Fruit fly (Drosophila melanogaster): Measurements from ENCODE around the gene CG6048.

- no peak for TF ChIP-seq br (GFP tag; optimal IDR thresholded peaks at IDR 0.05)
- TF ChIP-seq usp (GFP tag; optimal IDR thresholded peaks at IDR 0.05), result no peak
- TF ChIP-seq OdsH (GFP tag; optimal IDR thresholded peaks at IDR 0.05), result no peak
- peak; percentile 4 for TF ChIP-seq tai (GFP tag; optimal IDR thresholded peaks at IDR 0.05)
- TF ChIP-seq Hr83 (GFP tag; optimal IDR thresholded peaks at IDR 0.05; ENCODE audit: poor library complexity, severe bottlenecking), result no peak
- no peak for TF ChIP-seq Rel (GFP tag; optimal IDR thresholded peaks at IDR 0.05)
- TF ChIP-seq Rel (tag; optimal IDR thresholded peaks at IDR 0.05), result no peak
- no peak for TF ChIP-seq GATAd (GFP tag; optimal IDR thresholded peaks at IDR 0.05)
- no peak for TF ChIP-seq pan (optimal IDR thresholded peaks at IDR 0.05)
Measured at dm6 chrX:5925793-5926418, 26.5 kb upstream of the CG6048 start.

Measured in whole organism, wandering third instar larva.